Worm (Caenorhabditis elegans): ENCODE results near the gene F40F8.4.

- no peak for TF ChIP-seq ztf-16 (tag; optimal IDR thresholded peaks at IDR 0.05)
- no peak for TF ChIP-seq ama-1 (optimal IDR thresholded peaks at IDR 0.05)
- TF ChIP-seq pha-4 (tag; optimal IDR thresholded peaks at IDR 0.05) = no peak
- no peak for TF ChIP-seq syd-9 (tag; optimal IDR thresholded peaks at IDR 0.05)
- TF ChIP-seq elt-4 (tag; optimal IDR thresholded peaks at IDR 0.05) = no peak
- no peak for TF ChIP-seq elt-2 (tag; optimal IDR thresholded peaks at IDR 0.05)
- TF ChIP-seq hlh-6 (tag; optimal IDR thresholded peaks at IDR 0.05) = no peak
- no peak for TF ChIP-seq fkh-6 (tag; optimal IDR thresholded peaks at IDR 0.05)
Measured at ce11 chrII:11096233-11096632, 43.8 kb downstream of the F40F8.4 start, which contains the start of gene nbs-1.
